Worm (Caenorhabditis elegans) whole organism, L2 larva: Measurements from ENCODE around the gene lgc-34.

Experiments used
- C34F6.9 ChIP-seq: fragments of 150-350 bp; optimal IDR thresholded peaks from 2 replicates; lab custom pipeline; 2014; ENCODE audit warnings: missing biosample characterization, missing genetic modification characterization
- Y55F3AM.14 ChIP-seq: fragments of 200-800 bp; sonication (Bioruptor generic); optimal IDR thresholded peaks from 2 replicates; lab custom pipeline; 2018; ENCODE audit warnings: mild to moderate bottlenecking, missing genetic modification characterization, missing compliant biosample characterization
- ZK546.5 ChIP-seq: sonication (generic microtip); optimal IDR thresholded peaks from 2 replicates; lab custom pipeline; 2017; ENCODE audit warnings: missing biosample characterization, missing genetic modification characterization
- alr-1 ChIP-seq: fragments of 150-350 bp; optimal IDR thresholded peaks from 2 replicates; lab custom pipeline; 2014; ENCODE audit warnings: missing biosample characterization, missing genetic modification characterization
- ama-1 ChIP-seq: fragments of 150-350 bp; optimal IDR thresholded peaks from 2 replicates; lab custom pipeline; 2018; ENCODE audit warnings: inconsistent platforms
- ceh-82 ChIP-seq: fragments of 150-350 bp; optimal IDR thresholded peaks from 2 replicates; lab custom pipeline; 2014; ENCODE audit warnings: missing biosample characterization, missing genetic modification characterization
- nhr-25 ChIP-seq: fragments of 150-350 bp; sonication (generic microtip); optimal IDR thresholded peaks from 3 replicates; lab custom pipeline; 2014; ENCODE audit warnings: missing biosample characterization, missing genetic modification characterization
- skn-1 ChIP-seq: sonication (generic microtip); optimal IDR thresholded peaks from 2 replicates; lab custom pipeline; 2017; ENCODE audit warnings: missing biosample characterization, missing genetic modification characterization
- snpc-4 ChIP-seq: fragments of 150-350 bp; optimal IDR thresholded peaks from 2 replicates; lab custom pipeline; 2014; ENCODE audit warnings: missing biosample characterization, missing genetic modification characterization
- unc-62 ChIP-seq: fragments of 150-350 bp; optimal IDR thresholded peaks from 2 replicates; lab custom pipeline; 2014; ENCODE audit warnings: missing biosample characterization, missing genetic modification reagents, missing genetic modification characterization

- no peak for TF ChIP-seq snpc-4 (tag; lab: Kevin White, UChicago)
- TF ChIP-seq ZK546.5 (tag; lab: Kevin White, UChicago), result no peak
- no peak for TF ChIP-seq ceh-82 (tag; lab: Kevin White, UChicago)
- TF ChIP-seq alr-1, result no peak
- TF ChIP-seq C34F6.9 (tag; lab: Kevin White, UChicago), result no peak
- TF ChIP-seq Y55F3AM.14, result no peak
- TF ChIP-seq unc-62 (GFP tag; lab: Kevin White, UChicago), result no peak
- no peak for TF ChIP-seq ama-1 (lab: Kevin White, UChicago)
- TF ChIP-seq skn-1, result no peak
- no peak for TF ChIP-seq nhr-25 (tag; lab: Kevin White, UChicago)
Measured at ce11 chrII:511968-512367, 14.4 kb upstream of the lgc-34 start.
